Fruit fly (Drosophila melanogaster) whole organism, embryonic: ENCODE measurements around the gene Cpr65Az.

Source experiments
- ATbp ChIP-seq: fragments of 200-800 bp; sonication (Bioruptor generic); optimal IDR thresholded peaks from 2 replicates; lab custom pipeline; 2017; ENCODE audit warnings: missing biosample characterization, mild to moderate bottlenecking, missing genetic modification characterization, missing genetic modification reagents
- CG10431 ChIP-seq: fragments of 200-800 bp; sonication (Bioruptor generic); optimal IDR thresholded peaks from 3 replicates; lab custom pipeline; 2018; ENCODE audit warnings: missing biosample characterization, mild to moderate bottlenecking, missing genetic modification characterization
- CG11247 ChIP-seq: fragments of 200-800 bp; sonication (Bioruptor generic); IDR thresholded peaks from 2 replicates; pipeline ENCODE4 v1.3.6; 2022; ENCODE audit warnings: missing biosample characterization, missing genetic modification characterization
- CG11696 ChIP-seq: fragments of 200-800 bp; sonication (Bioruptor generic); IDR thresholded peaks from 2 replicates; pipeline ENCODE4 v1.3.6; 2022; ENCODE audit warnings: missing biosample characterization, missing genetic modification characterization
- CG12104 ChIP-seq: fragments of 200-800 bp; sonication (Bioruptor generic); optimal IDR thresholded peaks from 3 replicates; lab custom pipeline; 2016; ENCODE audit warnings: missing biosample characterization, missing genetic modification characterization
- CG12659 ChIP-seq: fragments of 200-800 bp; sonication (Bioruptor generic); optimal IDR thresholded peaks from 3 replicates; lab custom pipeline; 2017; ENCODE audit warnings: mild to moderate bottlenecking, missing biosample characterization, missing genetic modification reagents, missing genetic modification characterization
- CG14014 ChIP-seq: fragments of 200-800 bp; sonication (Bioruptor generic); IDR thresholded peaks from 2 replicates; pipeline ENCODE4 v1.3.6; 2022; ENCODE audit warnings: missing biosample characterization, missing genetic modification characterization
- CG14441 ChIP-seq: fragments of 200-800 bp; sonication (Bioruptor generic); IDR thresholded peaks from 2 replicates; pipeline ENCODE4 v1.3.6; 2022; ENCODE audit warnings: missing biosample characterization, missing genetic modification characterization
- CG14860 ChIP-seq: fragments of 200-800 bp; sonication (Bioruptor generic); IDR thresholded peaks from 3 replicates; pipeline ENCODE4 v1.3.6; 2022; ENCODE audit warnings: missing biosample characterization, missing genetic modification characterization; ENCODE audit not compliant: partially characterized antibody
- CG17186 ChIP-seq: fragments of 200-800 bp; sonication (Bioruptor generic); optimal IDR thresholded peaks from 3 replicates; lab custom pipeline; 2017; ENCODE audit warnings: missing biosample characterization, missing genetic modification reagents, missing genetic modification characterization
- CG17802 ChIP-seq: fragments of 200-800 bp; sonication (Bioruptor generic); optimal IDR thresholded peaks from 2 replicates; lab custom pipeline; 2018; ENCODE audit warnings: missing biosample characterization, mild to moderate bottlenecking, missing genetic modification characterization, moderate library complexity
- CG18476 ChIP-seq: fragments of 200-800 bp; sonication (Bioruptor generic); optimal IDR thresholded peaks from 2 replicates; lab custom pipeline; 2016; ENCODE audit warnings: missing biosample characterization, mild to moderate bottlenecking, missing genetic modification characterization
- CG2712 ChIP-seq: fragments of 200-800 bp; optimal IDR thresholded peaks from 3 replicates; lab custom pipeline; 2019; ENCODE audit warnings: missing biosample characterization, mild to moderate bottlenecking, missing genetic modification characterization, moderate library complexity
- CG2889 ChIP-seq: fragments of 200-800 bp; sonication (Bioruptor generic); IDR thresholded peaks from 3 replicates; pipeline ENCODE4 v1.3.6; 2022; ENCODE audit warnings: missing biosample characterization, missing genetic modification characterization
- CG3281 ChIP-seq: fragments of 200-800 bp; sonication (Bioruptor generic); optimal IDR thresholded peaks from 3 replicates; lab custom pipeline; 2017; ENCODE audit warnings: missing biosample characterization, mild to moderate bottlenecking, missing genetic modification characterization
- CG34224 ChIP-seq: fragments of 200-800 bp; sonication (Bioruptor generic); IDR thresholded peaks from 3 replicates; pipeline ENCODE4 v1.3.6; 2022; ENCODE audit warnings: missing biosample characterization, missing genetic modification characterization; ENCODE audit not compliant: partially characterized antibody
- CG5953 ChIP-seq: fragments of 200-800 bp; sonication (Bioruptor generic); IDR thresholded peaks from 2 replicates; pipeline ENCODE4 v1.3.6; 2022; ENCODE audit warnings: missing biosample characterization, missing genetic modification characterization
- CG6854 ChIP-seq: fragments of 200-800 bp; sonication (Bioruptor generic); optimal IDR thresholded peaks from 3 replicates; lab custom pipeline; 2017; ENCODE audit warnings: missing biosample characterization, mild to moderate bottlenecking, missing genetic modification characterization
- CG7556 ChIP-seq: fragments of 200-800 bp; sonication (Bioruptor generic); optimal IDR thresholded peaks from 2 replicates; lab custom pipeline; 2017; ENCODE audit warnings: missing biosample characterization, mild to moderate bottlenecking, missing genetic modification characterization
- CG9727 ChIP-seq: fragments of 200-800 bp; sonication (Bioruptor generic); optimal IDR thresholded peaks from 3 replicates; lab custom pipeline; 2017; ENCODE audit warnings: missing biosample characterization, mild to moderate bottlenecking, missing genetic modification characterization
- CG9817 ChIP-seq: fragments of 200-800 bp; sonication (Bioruptor generic); optimal IDR thresholded peaks from 2 replicates; lab custom pipeline; 2018; ENCODE audit warnings: missing biosample characterization, mild to moderate bottlenecking, missing genetic modification characterization, moderate library complexity
- CG9932 ChIP-seq: fragments of 200-800 bp; sonication (Bioruptor generic); IDR thresholded peaks from 2 replicates; pipeline ENCODE4 v1.3.6; 2022; ENCODE audit warnings: missing biosample characterization, missing genetic modification characterization
- Camta ChIP-seq: fragments of 200-800 bp; sonication (Bioruptor generic); optimal IDR thresholded peaks from 2 replicates; lab custom pipeline; 2016; ENCODE audit warnings: missing biosample characterization, missing genetic modification characterization
- Dip2 ChIP-seq: fragments of 200-800 bp; sonication (Bioruptor generic); IDR thresholded peaks from 2 replicates; pipeline ENCODE4 v1.3.6; 2022; ENCODE audit warnings: missing biosample characterization, missing genetic modification characterization
- Dip3 ChIP-seq: fragments of 200-800 bp; sonication (Bioruptor generic); optimal IDR thresholded peaks from 3 replicates; lab custom pipeline; 2016; ENCODE audit warnings: missing biosample characterization, missing genetic modification characterization
- Ets97D ChIP-seq: fragments of 200-800 bp; sonication (Bioruptor generic); optimal IDR thresholded peaks from 3 replicates; lab custom pipeline; 2016; ENCODE audit warnings: missing biosample characterization, missing genetic modification characterization
- HmgZ ChIP-seq: fragments of 200-800 bp; sonication (Bioruptor generic); optimal IDR thresholded peaks from 2 replicates; lab custom pipeline; 2018; ENCODE audit warnings: missing biosample characterization, mild to moderate bottlenecking, missing genetic modification characterization
- Mes4 ChIP-seq: fragments of 200-800 bp; sonication (Bioruptor generic); optimal IDR thresholded peaks from 2 replicates; lab custom pipeline; 2016; ENCODE audit warnings: missing biosample characterization, missing genetic modification characterization
- Mrtf ChIP-seq: fragments of 200-800 bp; sonication (Bioruptor generic); IDR thresholded peaks from 3 replicates; pipeline ENCODE4 v1.3.6; 2022; ENCODE audit warnings: missing biosample characterization, missing genetic modification characterization
- Oli ChIP-seq: fragments of 200-800 bp; sonication (Bioruptor generic); optimal IDR thresholded peaks from 2 replicates; lab custom pipeline; 2018; ENCODE audit warnings: missing biosample characterization, mild to moderate bottlenecking, missing genetic modification characterization, moderate library complexity
- Ssrp ChIP-seq: fragments of 200-800 bp; sonication (Bioruptor generic); optimal IDR thresholded peaks from 2 replicates; lab custom pipeline; 2018; ENCODE audit warnings: missing biosample characterization, mild to moderate bottlenecking, missing genetic modification characterization, moderate library complexity
- Tbp ChIP-seq: fragments of >200 bp; optimal IDR thresholded peaks from 2 replicates; lab custom pipeline; 2018; ENCODE audit warnings: missing biosample characterization, missing genetic modification characterization
- YL-1 ChIP-seq: fragments of 200-800 bp; sonication (Bioruptor generic); optimal IDR thresholded peaks from 3 replicates; lab custom pipeline; 2017; ENCODE audit warnings: missing biosample characterization, mild to moderate bottlenecking, missing genetic modification characterization
- al ChIP-seq: fragments of 200-800 bp; sonication (Bioruptor generic); IDR thresholded peaks from 2 replicates; pipeline ENCODE4 v1.3.6; 2022; ENCODE audit warnings: missing biosample characterization, missing genetic modification characterization
- cato ChIP-seq: fragments of 200-800 bp; sonication (Bioruptor generic); optimal IDR thresholded peaks from 2 replicates; lab custom pipeline; 2016; ENCODE audit warnings: missing biosample characterization, missing genetic modification characterization, borderline replicate concordance
- gem ChIP-seq: fragments of 200-800 bp; sonication (Bioruptor generic); optimal IDR thresholded peaks from 2 replicates; lab custom pipeline; 2019; ENCODE audit warnings: missing biosample characterization, mild to moderate bottlenecking, missing genetic modification characterization, moderate library complexity
- grau ChIP-seq: fragments of 200-800 bp; optimal IDR thresholded peaks from 3 replicates; lab custom pipeline; 2019; ENCODE audit warnings: missing biosample characterization, mild to moderate bottlenecking, missing genetic modification characterization, moderate library complexity
- gsb ChIP-seq: fragments of 200-800 bp; sonication (Bioruptor generic); IDR thresholded peaks from 2 replicates; pipeline ENCODE4 v1.3.6; 2022; ENCODE audit warnings: missing biosample characterization, missing genetic modification characterization
- hb ChIP-seq: fragments of 200-800 bp; sonication (Bioruptor generic); IDR thresholded peaks from 3 replicates; pipeline ENCODE4 v1.3.6; 2022; ENCODE audit warnings: missing biosample characterization, missing genetic modification characterization; ENCODE audit not compliant: partially characterized antibody
- jigr1 ChIP-seq: fragments of 200-800 bp; sonication (Bioruptor generic); IDR thresholded peaks from 3 replicates; pipeline ENCODE4 v1.3.6; 2022; ENCODE audit warnings: missing biosample characterization, missing genetic modification characterization
- kay ChIP-seq: fragments of 200-800 bp; sonication (Bioruptor generic); optimal IDR thresholded peaks from 2 replicates; lab custom pipeline; 2016; ENCODE audit warnings: missing biosample characterization, missing genetic modification characterization
- lov ChIP-seq, 2 experiments: fragments of 200-800 bp in 1 of 2; fragments of >200 bp in 1 of 2; sonication (Bioruptor generic) in 1 of 2; IDR thresholded peaks in 1 of 2; optimal IDR thresholded peaks in 1 of 2; 2 replicates in 1 of 2; 3 replicates in 1 of 2; pipeline versions ENCODE4 v1.3.6 to Lab custom; 2017 to 2022; ENCODE audit warnings: missing biosample characterization in 1 of 2, missing genetic modification characterization in 1 of 2
- sc ChIP-seq, 3 experiments: fragments of >200 bp in 2 of 3; fragments of 200-800 bp in 1 of 3; sonication (Bioruptor generic) in 1 of 3; optimal IDR thresholded peaks; 2 replicates in 2 of 3; 3 replicates in 1 of 3; lab custom pipeline; 2017; ENCODE audit warnings: mild to moderate bottlenecking in 1 of 3, missing biosample characterization in 1 of 3, missing genetic modification characterization in 1 of 3, missing genetic modification reagents in 1 of 3
- sd ChIP-seq: fragments of 200-800 bp; sonication (Bioruptor generic); optimal IDR thresholded peaks from 3 replicates; lab custom pipeline; 2018; ENCODE audit warnings: missing biosample characterization, mild to moderate bottlenecking, missing genetic modification characterization, moderate library complexity
- sens-2 ChIP-seq: fragments of 200-800 bp; sonication (Bioruptor generic); IDR thresholded peaks from 2 replicates; pipeline ENCODE4 v1.3.6; 2022; ENCODE audit warnings: missing biosample characterization, missing genetic modification characterization
- seq ChIP-seq: fragments of 200-800 bp; sonication (Bioruptor generic); IDR thresholded peaks from 2 replicates; pipeline ENCODE4 v1.3.6; 2022; ENCODE audit warnings: missing biosample characterization, missing genetic modification characterization
- slbo ChIP-seq: fragments of 200-800 bp; sonication (Bioruptor generic); IDR thresholded peaks from 2 replicates; pipeline ENCODE4 v1.3.6; 2022; ENCODE audit warnings: missing biosample characterization, missing genetic modification characterization
- sob ChIP-seq: fragments of 200-800 bp; sonication (Bioruptor generic); IDR thresholded peaks from 2 replicates; pipeline ENCODE4 v1.3.6; 2022; ENCODE audit warnings: missing biosample characterization, missing genetic modification characterization
- ttk ChIP-seq: fragments of 200-800 bp; sonication (Bioruptor generic); IDR thresholded peaks from 2 replicates; pipeline ENCODE4 v2.1.2; 2022; ENCODE audit warnings: missing biosample characterization, missing genetic modification characterization
- zfh1 ChIP-seq: fragments of 200-800 bp; sonication (Bioruptor generic); IDR thresholded peaks from 3 replicates; pipeline ENCODE4 v1.3.6; 2022; ENCODE audit warnings: missing biosample characterization, missing genetic modification characterization

The Cpr65Az gene

DNA sequence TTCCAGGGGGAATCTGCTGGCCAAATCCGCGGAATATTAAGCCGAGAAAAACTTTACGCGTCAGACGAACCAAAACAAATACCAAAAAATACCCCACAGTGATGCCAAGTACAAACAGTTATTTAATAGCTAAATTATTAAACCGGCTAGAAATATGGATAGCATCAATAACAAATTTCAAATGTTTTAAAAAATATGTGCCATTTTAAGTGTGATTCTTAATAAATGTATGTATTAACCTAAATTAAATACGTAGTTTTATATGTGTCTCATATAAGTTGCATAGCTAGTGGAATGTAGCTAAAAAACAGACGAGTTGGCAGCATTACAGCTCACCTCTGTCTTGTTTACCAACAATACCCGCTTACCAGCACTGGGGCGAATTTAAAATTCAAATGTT lies 21.2 kb downstream of the Cpr65Az start, which contains the start of gene CG10274 (continued):
- TF ChIP-seq al: peak; percentile 76
- peak; percentile 76 for TF ChIP-seq CG14014 (GFP tag; lab: Robert Waterston, UW)
- peak; percentile 83 for TF ChIP-seq CG2712
- no peak for TF ChIP-seq sens-2 (GFP tag; lab: Robert Waterston, UW)
- peak; percentile 19; the same call in 1 of the 2 replicates for TF ChIP-seq ttk
- no peak for TF ChIP-seq CG10431
- TF ChIP-seq sob: peak; percentile 84
- peak; percentile 53; the same call in 1 of the 3 replicates for TF ChIP-seq zfh1 (GFP tag; lab: Robert Waterston, UW)
- no peak for TF ChIP-seq lov (optimal IDR thresholded peaks at IDR 0.05; lab: Kevin White, UChicago)
- TF ChIP-seq lov (GFP tag; IDR thresholded peaks at IDR 0.05; lab: Robert Waterston, UW): no peak
- TF ChIP-seq Tbp (GFP tag; lab: Kevin White, UChicago): peak; percentile 56
- TF ChIP-seq CG6854 (GFP tag; lab: Kevin White, UChicago): no peak
- no peak for TF ChIP-seq CG34224 (GFP tag; lab: Robert Waterston, UW)
- TF ChIP-seq hb: no peak
- TF ChIP-seq CG14441 (GFP tag; lab: Robert Waterston, UW): peak; percentile 61
- no peak for TF ChIP-seq sc (optimal IDR thresholded peaks at IDR 0.05; lab: Kevin White, UChicago)
- TF ChIP-seq sc (GFP tag; optimal IDR thresholded peaks at IDR 0.05; lab: Kevin White, UChicago): peak; percentile 29
- peak; percentile 59; the same call in 1 of the 2 replicates for TF ChIP-seq CG11247
- TF ChIP-seq seq (GFP tag; lab: Robert Waterston, UW): no peak
- peak; percentile 76 for TF ChIP-seq CG9727 (GFP tag; lab: Kevin White, UChicago)
- TF ChIP-seq CG9817 (tag; lab: Kevin White, UChicago): peak; percentile 81
- peak; percentile 86 for TF ChIP-seq gem (tag; lab: Kevin White, UChicago)
- TF ChIP-seq CG5953 (GFP tag; lab: Robert Waterston, UW): no peak
- TF ChIP-seq grau (tag; lab: Kevin White, UChicago): peak; percentile 83
- TF ChIP-seq Dip3 (GFP tag; lab: Kevin White, UChicago): peak; percentile 78
- peak; percentile 88 for TF ChIP-seq CG9932
- TF ChIP-seq Ets97D (GFP tag; lab: Kevin White, UChicago): peak; percentile 65
- no peak for TF ChIP-seq jigr1 (GFP tag; lab: Robert Waterston, UW)
- peak; percentile 38 for TF ChIP-seq CG17802
- peak; percentile 56 for TF ChIP-seq cato (GFP tag; lab: Kevin White, UChicago)
- peak; percentile 55 for TF ChIP-seq Mes4 (GFP tag; lab: Kevin White, UChicago)
- no peak; the same call in 1 of the 2 replicates for TF ChIP-seq gsb (GFP tag; lab: Robert Waterston, UW)
- TF ChIP-seq HmgZ: peak; percentile 90
- TF ChIP-seq kay (GFP tag; lab: Kevin White, UChicago): peak; percentile 67
- no peak for TF ChIP-seq CG3281 (GFP tag; lab: Kevin White, UChicago)
- peak; percentile 57 for TF ChIP-seq CG7556
- peak; percentile 44 for TF ChIP-seq CG18476
- no peak for TF ChIP-seq ATbp
- TF ChIP-seq CG12104 (GFP tag; lab: Kevin White, UChicago): peak; percentile 51
- TF ChIP-seq CG12659 (GFP tag; lab: Kevin White, UChicago): peak; percentile 84
- 0 out of 3 replicates have a peak, but pooled peaks have one; percentile 38 for TF ChIP-seq CG2889
- peak; percentile 98 for TF ChIP-seq sd (tag; lab: Kevin White, UChicago)
- no peak for TF ChIP-seq CG14860 (GFP tag; lab: Robert Waterston, UW)
- peak; percentile 84 for TF ChIP-seq slbo (GFP tag; lab: Robert Waterston, UW)
- peak; percentile 80 for TF ChIP-seq Ssrp
- TF ChIP-seq Dip2: no peak
- peak; percentile 68 for TF ChIP-seq Oli (tag; lab: Kevin White, UChicago)
- TF ChIP-seq YL-1 (GFP tag; lab: Kevin White, UChicago): peak; percentile 65
- peak; percentile 70 for TF ChIP-seq Camta (GFP tag; lab: Kevin White, UChicago)
- TF ChIP-seq Mrtf (GFP tag; lab: Robert Waterston, UW): no peak
- no peak for TF ChIP-seq CG11696
- peak; percentile 66 for TF ChIP-seq CG17186 (GFP tag; lab: Kevin White, UChicago)
